Worm (Caenorhabditis elegans) whole organism, L1 larva: ENCODE measurements around the gene W01B6.5.

Experiments
- ama-1 ChIP-seq: fragments of 150-350 bp; optimal IDR thresholded peaks from 2 replicates; lab custom pipeline; 2014
- dsc-1 ChIP-seq: sonication (generic microtip); optimal IDR thresholded peaks from 2 replicates; lab custom pipeline; 2016; ENCODE audit warnings: mild to moderate bottlenecking, missing genetic modification characterization, missing compliant biosample characterization
- egl-27 ChIP-seq, 2 experiments: fragments of 150-350 bp in 1 of 2; sonication (generic microtip); optimal IDR thresholded peaks; 3 replicates each; lab custom pipeline; 2017 to 2018; ENCODE audit warnings: missing biosample characterization in 2 of 2, missing genetic modification characterization in 2 of 2, missing genetic modification reagents in 2 of 2
- fkh-8 ChIP-seq: sonication (generic microtip); optimal IDR thresholded peaks from 2 replicates; lab custom pipeline; 2016; ENCODE audit warnings: mild to moderate bottlenecking, missing genetic modification characterization, missing compliant biosample characterization
- lin-14 ChIP-seq: fragments of 200-800 bp; sonication (Bioruptor generic); optimal IDR thresholded peaks from 2 replicates; lab custom pipeline; 2018; ENCODE audit warnings: mild to moderate bottlenecking, missing genetic modification characterization, moderate library complexity, missing compliant biosample characterization
- lin-39 ChIP-seq: fragments of 150-350 bp; optimal IDR thresholded peaks from 2 replicates; lab custom pipeline; 2014; ENCODE audit warnings: missing biosample characterization, missing genetic modification reagents, missing genetic modification characterization
- unc-62 ChIP-seq: fragments of 150-350 bp; optimal IDR thresholded peaks from 2 replicates; lab custom pipeline; 2014; ENCODE audit warnings: missing biosample characterization, missing genetic modification reagents, missing genetic modification characterization

DNA sequence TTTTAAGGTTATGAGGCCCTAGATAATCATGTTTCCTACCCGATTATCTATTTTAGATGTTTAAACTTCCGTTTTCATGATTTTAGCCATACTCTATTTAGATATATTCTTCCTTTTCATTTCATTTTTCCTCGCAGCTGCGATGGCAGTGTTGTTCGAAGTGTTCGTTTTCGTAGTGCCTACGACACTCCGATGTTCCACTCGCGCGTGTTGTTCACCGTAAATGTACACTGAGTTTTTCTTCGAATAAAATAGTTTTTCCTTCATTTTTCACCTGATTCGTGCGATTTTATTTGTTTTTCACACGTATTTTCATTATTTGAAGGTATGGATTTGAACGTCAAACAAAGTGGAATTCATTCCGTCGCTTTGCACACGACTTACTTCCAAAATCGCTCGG lies 20.9 kb downstream of the W01B6.5 start, which contains the start of gene dis-3:
- no peak for TF ChIP-seq unc-62
- no peak for TF ChIP-seq lin-14 (GFP tag; lab: Kevin White, UChicago)
- TF ChIP-seq lin-39 (tag; lab: Kevin White, UChicago): no peak
- no peak for TF ChIP-seq egl-27 (tag; optimal IDR thresholded peaks at IDR 0.05; lab: Kevin White, UChicago)
- no peak for TF ChIP-seq dsc-1 (tag; lab: Kevin White, UChicago)
- TF ChIP-seq fkh-8 (tag; lab: Kevin White, UChicago): no peak
- TF ChIP-seq ama-1 (lab: Kevin White, UChicago): no peak
